Worm (Caenorhabditis elegans) whole organism, L4/young adult: ENCODE results near the gene fbxb-20.

ENCODE experiments used
- dao-5 ChIP-seq: sonication (generic microtip); optimal IDR thresholded peaks from 2 replicates; lab custom pipeline; 2016; ENCODE audit warnings: missing genotype, missing genetic modification characterization, moderate library complexity, missing compliant biosample characterization
- him-1 ChIP-seq: sonication (generic microtip); optimal IDR thresholded peaks from 2 replicates; lab custom pipeline; 2016; ENCODE audit warnings: missing genotype, missing genetic modification reagents, missing genetic modification characterization, missing compliant biosample characterization

DNA sequence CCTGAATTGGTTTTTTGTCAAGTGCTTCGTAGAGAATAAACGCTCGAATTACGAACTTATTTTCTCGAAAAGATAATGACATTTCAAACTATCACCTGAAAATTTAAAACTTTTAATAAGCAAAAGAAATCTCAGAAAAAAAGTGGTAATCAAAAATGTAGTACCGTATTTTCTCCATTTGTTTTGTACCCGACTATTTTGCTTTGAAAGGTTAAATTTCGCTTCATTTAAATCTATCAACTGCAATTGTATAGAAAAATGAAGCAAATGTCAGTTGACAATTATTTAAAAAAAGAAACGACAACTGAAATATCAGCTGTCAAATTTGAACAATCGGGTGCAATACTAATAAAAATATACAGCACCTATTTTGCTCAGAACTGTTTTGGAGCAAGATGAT lies 29.2 kb downstream of the fbxb-20 start, which contains the start of gene fbxa-158:
- TF ChIP-seq him-1 (no peak), dao-5 (tag; lab: Kevin White, UChicago) (no peak)
